Fruit fly (Drosophila melanogaster) whole organism, embryonic: ENCODE results near the gene TwdlP.

Experiments
- CG12942 ChIP-seq: fragments of 200-800 bp; sonication (Bioruptor generic); optimal IDR thresholded peaks from 3 replicates; lab custom pipeline; 2016; ENCODE audit warnings: missing biosample characterization, missing genetic modification characterization
- CG32772 ChIP-seq: fragments of 200-800 bp; sonication (Bioruptor generic); IDR thresholded peaks from 2 replicates; pipeline ENCODE4 v1.3.6; 2022; ENCODE audit warnings: missing biosample characterization, missing genetic modification characterization
- CG7556 ChIP-seq: fragments of 200-800 bp; sonication (Bioruptor generic); optimal IDR thresholded peaks from 2 replicates; lab custom pipeline; 2017; ENCODE audit warnings: missing biosample characterization, mild to moderate bottlenecking, missing genetic modification characterization
- Deaf1 ChIP-seq: fragments of 200-800 bp; optimal IDR thresholded peaks from 3 replicates; lab custom pipeline; 2019; ENCODE audit warnings: missing biosample characterization, mild to moderate bottlenecking, missing genetic modification characterization, moderate library complexity
- dimm ChIP-seq: fragments of 200-800 bp; sonication (Bioruptor generic); IDR thresholded peaks from 2 replicates; pipeline ENCODE4 v1.3.6; 2022; ENCODE audit warnings: missing biosample characterization, missing genetic modification characterization
- slp2 ChIP-seq: fragments of 200-800 bp; sonication (Bioruptor generic); optimal IDR thresholded peaks from 2 replicates; lab custom pipeline; 2016; ENCODE audit warnings: missing biosample characterization, missing genetic modification characterization

- TF ChIP-seq slp2 (no peak), dimm (GFP tag; lab: Robert Waterston, UW) (no peak), CG12942 (GFP tag; lab: Kevin White, UChicago) (no peak), Deaf1 (tag; lab: Kevin White, UChicago) (no peak), CG7556 (GFP tag; lab: Kevin White, UChicago) (no peak), CG32772 (no peak)
Observed at dm6 chr3R:26655416-26655945, 34.3 kb upstream of the TwdlP start.
